Worm (Caenorhabditis elegans): ENCODE results near the gene hpo-34.

The hpo-34 gene

DNA sequence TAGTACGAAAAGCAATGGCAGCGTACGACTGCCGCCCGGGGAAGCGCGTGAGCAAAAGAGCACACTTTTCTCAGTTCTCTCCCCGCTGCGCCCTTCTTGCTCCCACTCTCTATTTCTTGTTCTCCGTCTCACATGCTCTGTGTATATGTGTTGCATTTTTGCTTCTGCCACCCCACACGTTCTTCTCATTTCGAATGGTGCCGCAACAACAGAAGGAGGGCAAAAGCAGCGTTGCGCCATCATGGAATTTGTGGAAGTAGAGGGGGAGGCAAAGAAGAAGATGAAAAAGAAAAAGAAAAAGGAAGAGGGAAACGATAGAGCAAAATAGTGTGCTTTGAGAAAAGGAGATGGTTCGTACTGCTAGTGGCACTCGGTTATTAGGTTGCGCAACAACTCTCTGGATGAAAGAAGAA, 51.5 kb downstream of the hpo-34 start (continued):
- peak; percentile 56 for TF ChIP-seq skn-1 (tag; optimal IDR thresholded peaks at IDR 0.05)
- no peak for TF ChIP-seq nhr-77 (tag; optimal IDR thresholded peaks at IDR 0.05)
- TF ChIP-seq nhr-67 (tag; optimal IDR thresholded peaks at IDR 0.05) = no peak
- TF ChIP-seq nhr-43 (tag; optimal IDR thresholded peaks at IDR 0.05; ENCODE audit: poor library complexity, severe bottlenecking) = no peak
- TF ChIP-seq mml-1 (tag; optimal IDR thresholded peaks at IDR 0.05) = no peak

DNA sequence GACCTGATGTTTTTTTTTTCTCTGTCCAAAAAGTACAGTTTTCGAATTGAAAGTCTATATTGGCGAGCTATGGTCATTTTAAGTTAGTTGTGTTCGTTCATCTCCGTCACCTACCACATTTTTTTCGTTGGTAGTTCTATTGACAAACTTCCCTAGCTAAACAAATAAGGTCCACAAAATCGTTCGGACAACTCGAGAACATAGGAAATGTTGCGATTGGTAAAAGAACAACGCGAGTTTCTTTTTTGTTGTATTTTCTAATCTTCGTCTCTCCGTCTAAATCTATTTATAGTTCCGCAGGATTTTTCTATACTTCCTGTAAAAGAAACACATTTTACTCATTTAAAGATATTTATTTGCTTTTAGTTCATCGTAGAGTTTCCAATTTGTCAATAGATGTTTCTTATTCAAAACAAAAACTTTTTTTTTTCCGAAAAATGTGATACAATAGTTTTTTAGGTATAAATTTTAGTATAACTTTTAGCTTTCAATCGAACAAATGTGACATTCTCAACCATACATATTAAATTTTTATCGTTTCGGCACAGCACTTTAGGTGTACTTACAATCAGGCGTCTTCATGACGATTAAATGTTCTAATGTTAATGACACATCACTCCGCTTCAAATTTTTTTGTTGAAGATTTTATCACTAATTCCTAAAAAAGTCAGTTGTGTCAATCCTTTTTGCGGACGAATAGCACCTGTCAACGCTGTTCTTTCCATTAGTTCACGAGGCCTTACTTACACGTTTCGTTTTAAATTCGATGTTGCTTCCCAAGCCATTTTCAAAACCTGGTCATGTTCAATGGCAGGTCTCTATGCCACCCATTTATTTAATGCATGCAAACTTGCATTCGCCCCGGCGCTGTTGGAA, 52.2 kb downstream of the hpo-34 start:
- TF ChIP-seq pha-4 (tag; optimal IDR thresholded peaks at IDR 0.05) = peak; percentile 83
- no peak for TF ChIP-seq jun-1 (tag; optimal IDR thresholded peaks at IDR 0.05)
- TF ChIP-seq mdl-1 (tag; optimal IDR thresholded peaks at IDR 0.05) = no peak
- TF ChIP-seq ztf-11 (tag; optimal IDR thresholded peaks at IDR 0.05) = no peak
- no peak for TF ChIP-seq ama-1 (optimal IDR thresholded peaks at IDR 0.05)
- TF ChIP-seq nfya-1 (tag; optimal IDR thresholded peaks at IDR 0.05; ENCODE audit: insufficient read depth) = no peak

DNA sequence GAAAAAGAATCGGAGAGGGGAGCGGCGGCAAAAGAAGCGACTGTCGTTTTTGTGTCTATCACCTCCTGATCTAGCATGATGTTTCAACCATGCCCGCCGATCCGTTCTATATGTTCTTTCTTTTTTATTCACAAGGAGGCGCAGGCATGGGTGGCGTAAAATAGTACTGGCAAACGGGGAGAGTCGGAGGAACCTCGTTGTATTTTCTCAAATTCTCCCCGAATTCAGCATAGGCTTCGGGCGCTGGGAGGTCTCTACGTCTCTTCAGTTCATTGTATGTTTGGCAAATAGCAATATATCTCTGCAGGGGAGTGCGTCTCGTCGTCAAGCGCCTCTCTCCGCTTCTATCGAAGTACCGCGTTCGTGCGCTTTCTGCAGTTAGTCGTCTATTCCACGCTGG, 53.7 kb downstream of the hpo-34 start, which contains the start of gene lin-14:
TSS of gene lin-14 (plus strand) at position 346 of the 400 bp plus-strand sequence.
- TF ChIP-seq skn-1 (tag; optimal IDR thresholded peaks at IDR 0.05) (peak; percentile 41), snpc-4 (tag; optimal IDR thresholded peaks at IDR 0.05) (peak; percentile 15), R02D3.7 (tag; optimal IDR thresholded peaks at IDR 0.05) (peak; percentile 32), nhr-28 (tag; optimal IDR thresholded peaks at IDR 0.05) (no peak), unc-62 (GFP tag; optimal IDR thresholded peaks at IDR 0.05) (no peak), nhr-67 (tag; optimal IDR thresholded peaks at IDR 0.05) (no peak), nhr-23 (tag; optimal IDR thresholded peaks at IDR 0.05) (peak; percentile 82), elt-2 (tag; optimal IDR thresholded peaks at IDR 0.05) (peak; percentile 69), ztf-11 (tag; optimal IDR thresholded peaks at IDR 0.05) (no peak), tbx-2 (tag; optimal IDR thresholded peaks at IDR 0.05) (peak; percentile 46), unc-39 (tag; optimal IDR thresholded peaks at IDR 0.05) (no peak), fkh-2 (tag; optimal IDR thresholded peaks at IDR 0.05) (no peak), sea-2 (GFP tag; optimal IDR thresholded peaks at IDR 0.05) (no peak), nhr-43 (tag; optimal IDR thresholded peaks at IDR 0.05; ENCODE audit: poor library complexity, severe bottlenecking) (peak; percentile 76), elt-1 (tag; optimal IDR thresholded peaks at IDR 0.05) (no peak), daf-12 (tag; optimal IDR thresholded peaks at IDR 0.05) (peak; percentile 23), nfya-1 (tag; optimal IDR thresholded peaks at IDR 0.05; ENCODE audit: insufficient read depth) (peak; percentile 67), ZK546.5 (tag; optimal IDR thresholded peaks at IDR 0.05) (no peak), ztf-4 (tag; optimal IDR thresholded peaks at IDR 0.05) (no peak), lin-39 (tag; optimal IDR thresholded peaks at IDR 0.05) (peak; percentile 87), nhr-237 (tag; optimal IDR thresholded peaks at IDR 0.05) (no peak), lsy-12 (tag; optimal IDR thresholded peaks at IDR 0.05) (peak; percentile 49), pqm-1 (tag; optimal IDR thresholded peaks at IDR 0.05) (no peak), egl-27 (tag; optimal IDR thresholded peaks at IDR 0.05) (peak; percentile 5), jun-1 (tag; optimal IDR thresholded peaks at IDR 0.05) (peak; percentile 63), hmg-11 (tag; optimal IDR thresholded peaks at IDR 0.05) (peak; percentile 85), ceh-28 (tag; optimal IDR thresholded peaks at IDR 0.05) (peak; percentile 21), nhr-77 (tag; optimal IDR thresholded peaks at IDR 0.05) (no peak), ceh-16 (tag; optimal IDR thresholded peaks at IDR 0.05) (no peak), nhr-25 (tag; optimal IDR thresholded peaks at IDR 0.05) (peak; percentile 76), pha-4 (tag; optimal IDR thresholded peaks at IDR 0.05) (peak; percentile 75), mml-1 (tag; optimal IDR thresholded peaks at IDR 0.05) (no peak)

DNA sequence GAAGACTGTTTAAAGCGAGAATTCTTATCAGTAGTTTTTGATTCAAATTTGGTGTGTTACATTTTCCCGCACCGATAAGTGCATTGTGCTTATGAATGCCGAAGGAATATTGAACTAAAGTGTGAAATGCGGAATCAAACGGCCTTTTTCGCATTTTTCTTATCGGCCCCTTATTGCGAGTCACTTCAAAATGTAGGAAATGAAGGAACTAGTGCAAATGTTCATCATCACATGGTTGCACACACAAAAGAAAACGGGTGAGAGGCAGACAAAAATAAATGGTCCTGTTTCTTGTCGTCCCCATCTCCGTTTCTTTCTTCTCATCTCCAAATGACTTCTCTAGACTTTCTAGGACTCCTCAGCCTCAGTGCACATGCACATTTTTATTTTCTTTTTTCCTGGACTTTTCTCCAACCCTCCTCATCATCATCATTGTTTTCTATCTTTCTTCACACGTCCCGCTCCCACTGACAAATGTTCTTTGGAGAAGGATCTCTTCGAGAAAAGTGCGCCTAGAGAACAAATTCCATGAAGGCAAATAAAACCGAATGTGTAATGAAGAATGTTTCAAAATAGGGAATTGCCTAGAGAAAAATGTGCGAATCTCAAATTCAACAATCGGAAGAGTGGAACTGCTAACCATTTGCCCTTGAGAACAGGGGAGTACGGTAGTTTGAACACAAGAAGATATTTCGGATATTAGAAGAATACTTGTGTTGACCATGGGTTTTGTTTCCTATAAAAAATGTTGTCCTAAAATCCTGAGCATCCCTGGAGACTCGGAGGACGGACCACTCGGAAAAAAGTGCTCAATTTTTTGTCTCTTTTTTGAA, 54.4 kb downstream of the hpo-34 start:
- TF ChIP-seq eor-1 (tag; optimal IDR thresholded peaks at IDR 0.05) (no peak), nhr-237 (tag; optimal IDR thresholded peaks at IDR 0.05) (no peak), egl-27 (tag; optimal IDR thresholded peaks at IDR 0.05) (no peak), ama-1 (optimal IDR thresholded peaks at IDR 0.05) (no peak), snpc-4 (tag; optimal IDR thresholded peaks at IDR 0.05) (no peak), fkh-10 (GFP tag; optimal IDR thresholded peaks at IDR 0.05) (no peak), elt-1 (tag; optimal IDR thresholded peaks at IDR 0.05) (no peak), nhr-23 (tag; optimal IDR thresholded peaks at IDR 0.05) (no peak), nhr-43 (tag; optimal IDR thresholded peaks at IDR 0.05; ENCODE audit: poor library complexity, severe bottlenecking) (no peak), zag-1 (tag; optimal IDR thresholded peaks at IDR 0.05) (no peak), ceh-82 (tag; optimal IDR thresholded peaks at IDR 0.05) (no peak), fos-1 (tag; optimal IDR thresholded peaks at IDR 0.05) (no peak), sea-2 (GFP tag; optimal IDR thresholded peaks at IDR 0.05) (no peak), nhr-76 (tag; optimal IDR thresholded peaks at IDR 0.05) (no peak), lin-39 (tag; optimal IDR thresholded peaks at IDR 0.05) (peak; percentile 86), unc-62 (GFP tag; optimal IDR thresholded peaks at IDR 0.05) (no peak), elt-3 (tag; optimal IDR thresholded peaks at IDR 0.05) (no peak), elt-2 (tag; optimal IDR thresholded peaks at IDR 0.05) (peak; percentile 93), nhr-28 (tag; optimal IDR thresholded peaks at IDR 0.05) (no peak), pqm-1 (tag; optimal IDR thresholded peaks at IDR 0.05) (peak; percentile 61), hmg-11 (tag; optimal IDR thresholded peaks at IDR 0.05) (no peak), tbx-2 (tag; optimal IDR thresholded peaks at IDR 0.05) (no peak), aly-2 (tag; optimal IDR thresholded peaks at IDR 0.05) (no peak), ztf-4 (tag; optimal IDR thresholded peaks at IDR 0.05) (no peak)

Measured in whole organism, L3 larva.